Worm (Caenorhabditis elegans) whole organism, L4 larva: ENCODE data around the gene EEED8.12.

Source experiments
- ama-1 ChIP-seq: fragments of 150-350 bp; optimal IDR thresholded peaks from 2 replicates; lab custom pipeline; 2014; ENCODE audit warnings: inconsistent platforms, mixed read lengths
- lsy-2 ChIP-seq, 2 experiments: fragments of 150-350 bp in 1 of 2; sonication (generic microtip) in 1 of 2; optimal IDR thresholded peaks; 2 replicates each; lab custom pipeline; 2014 to 2017; ENCODE audit warnings: missing biosample characterization in 2 of 2, missing genetic modification characterization in 2 of 2
- zip-11 ChIP-seq: fragments of 200-800 bp; sonication (Bioruptor generic); IDR thresholded peaks from 2 replicates; pipeline ENCODE4 v1.3.6; 2022; ENCODE audit warnings: missing genetic modification characterization, missing compliant biosample characterization

- no peak for TF ChIP-seq zip-11 (GFP tag; lab: Robert Waterston, UW)
- TF ChIP-seq ama-1 (lab: Kevin White, UChicago), result no peak
- no peak for TF ChIP-seq lsy-2 (tag; optimal IDR thresholded peaks at IDR 0.05; lab: Kevin White, UChicago)
Measured at ce11 chrII:5447381-5447780, 38.6 kb upstream of the EEED8.12 start, which contains the start of gene cex-1.
